Worm (Caenorhabditis elegans): Measurements from ENCODE around the gene C02F4.4.

ce11 chrIV:10545038-10545437 lies 30.0 kb upstream of the C02F4.4 start, which contains the start of gene T07G12.5:
- TF ChIP-seq unc-62 (GFP tag; optimal IDR thresholded peaks at IDR 0.05 in 1 of 2): no peak
- no peak for TF ChIP-seq unc-62 (tag; optimal IDR thresholded peaks at IDR 0.05)
- no peak for TF ChIP-seq lin-39 (tag; optimal IDR thresholded peaks at IDR 0.05)
- no peak for TF ChIP-seq zip-11 (GFP tag; IDR thresholded peaks at IDR 0.05)
- TF ChIP-seq jun-1 (tag; optimal IDR thresholded peaks at IDR 0.05): no peak
- TF ChIP-seq unc-130 (GFP tag; optimal IDR thresholded peaks at IDR 0.05): no peak
- TF ChIP-seq fos-1 (tag; optimal IDR thresholded peaks at IDR 0.05): no peak
- no peak for TF ChIP-seq ceh-44 (GFP tag; IDR thresholded peaks at IDR 0.05)
- TF ChIP-seq ces-1 (GFP tag; optimal IDR thresholded peaks at IDR 0.05): no peak

All from whole organism, L4 larva.